Worm (Caenorhabditis elegans) whole organism, late embryonic: Measurements from ENCODE around the gene cyp-14A3.

Experiments
- C08G9.2 ChIP-seq: sonication (generic microtip); optimal IDR thresholded peaks from 2 replicates; lab custom pipeline; 2016; ENCODE audit warnings: mild to moderate bottlenecking, missing genetic modification characterization, moderate library complexity, missing compliant biosample characterization
- C38D4.7 ChIP-seq: fragments of 200-800 bp; sonication (Bioruptor generic); optimal IDR thresholded peaks from 2 replicates; lab custom pipeline; 2018; ENCODE audit warnings: mild to moderate bottlenecking, missing genetic modification characterization, moderate library complexity, missing compliant biosample characterization
- F13H6.1 ChIP-seq: sonication (generic microtip); optimal IDR thresholded peaks from 2 replicates; lab custom pipeline; 2016; ENCODE audit warnings: missing genetic modification characterization, missing compliant biosample characterization
- K02D7.2 ChIP-seq: sonication (generic microtip); optimal IDR thresholded peaks from 2 replicates; lab custom pipeline; 2017; ENCODE audit warnings: mild to moderate bottlenecking, missing genetic modification characterization, missing compliant biosample characterization
- K09A11.1 ChIP-seq: sonication (generic microtip); optimal IDR thresholded peaks from 2 replicates; lab custom pipeline; 2017; ENCODE audit warnings: antibody characterized with exemption, mild to moderate bottlenecking, missing genetic modification characterization, missing compliant biosample characterization; ENCODE audit not compliant: insufficient read depth
- T23F11.4 ChIP-seq: fragments of 200-800 bp; sonication (Bioruptor generic); optimal IDR thresholded peaks from 2 replicates; lab custom pipeline; 2018; ENCODE audit warnings: mild to moderate bottlenecking, missing genetic modification characterization, missing compliant biosample characterization
- Y22D7AL.16 ChIP-seq: sonication (generic microtip); optimal IDR thresholded peaks from 2 replicates; lab custom pipeline; 2016; ENCODE audit warnings: missing genetic modification characterization, missing compliant biosample characterization
- ceh-14 ChIP-seq: sonication (generic microtip); optimal IDR thresholded peaks from 2 replicates; lab custom pipeline; 2016; ENCODE audit warnings: missing genotype, missing genetic modification characterization, missing compliant biosample characterization
- ceh-2 ChIP-seq: sonication (generic microtip); optimal IDR thresholded peaks from 2 replicates; lab custom pipeline; 2016; ENCODE audit warnings: missing genotype, missing genetic modification characterization, missing compliant biosample characterization
- ceh-24 ChIP-seq: sonication (generic microtip); optimal IDR thresholded peaks from 2 replicates; lab custom pipeline; 2016; ENCODE audit warnings: mild to moderate bottlenecking, missing genetic modification characterization, missing compliant biosample characterization
- ceh-30 ChIP-seq: fragments of 150-350 bp; optimal IDR thresholded peaks from 2 replicates; lab custom pipeline; 2014; ENCODE audit warnings: missing biosample characterization, missing genetic modification characterization
- ceh-31 ChIP-seq: sonication (generic microtip); optimal IDR thresholded peaks from 2 replicates; lab custom pipeline; 2016; ENCODE audit warnings: missing genetic modification characterization, missing compliant biosample characterization
- ceh-34 ChIP-seq: sonication (generic microtip); optimal IDR thresholded peaks from 2 replicates; lab custom pipeline; 2016; ENCODE audit warnings: mild to moderate bottlenecking, missing genetic modification characterization, missing compliant biosample characterization
- ceh-48 ChIP-seq: sonication (generic microtip); optimal IDR thresholded peaks from 2 replicates; lab custom pipeline; 2016; ENCODE audit warnings: missing genetic modification characterization, inconsistent platforms, missing compliant biosample characterization
- dmd-4 ChIP-seq: sonication (generic microtip); optimal IDR thresholded peaks from 2 replicates; lab custom pipeline; 2016; ENCODE audit warnings: borderline replicate concordance, missing genetic modification characterization, missing compliant biosample characterization
- elt-2 ChIP-seq: sonication (generic microtip); optimal IDR thresholded peaks from 2 replicates; lab custom pipeline; 2016; ENCODE audit warnings: missing genetic modification reagents, missing genetic modification characterization, missing compliant biosample characterization
- ets-4 ChIP-seq: sonication (generic microtip); optimal IDR thresholded peaks from 2 replicates; lab custom pipeline; 2016; ENCODE audit warnings: missing genetic modification characterization, missing compliant biosample characterization
- fkh-10 ChIP-seq: fragments of 150-350 bp; optimal IDR thresholded peaks from 2 replicates; lab custom pipeline; 2014; ENCODE audit warnings: missing biosample characterization, missing genetic modification reagents, missing genetic modification characterization
- fkh-6 ChIP-seq: sonication (generic microtip); optimal IDR thresholded peaks from 2 replicates; lab custom pipeline; 2016; ENCODE audit warnings: missing genetic modification characterization, missing compliant biosample characterization
- hlh-13 ChIP-seq: fragments of 200-800 bp; sonication (Bioruptor generic); optimal IDR thresholded peaks from 2 replicates; lab custom pipeline; 2018; ENCODE audit warnings: mild to moderate bottlenecking, missing genetic modification characterization, missing compliant biosample characterization
- hlh-15 ChIP-seq: sonication (generic microtip); optimal IDR thresholded peaks from 2 replicates; lab custom pipeline; 2016; ENCODE audit warnings: missing genetic modification characterization, missing compliant biosample characterization
- hlh-30 ChIP-seq: sonication (generic microtip); optimal IDR thresholded peaks from 2 replicates; lab custom pipeline; 2017; ENCODE audit warnings: antibody characterized with exemption, missing genetic modification characterization, missing compliant biosample characterization; ENCODE audit not compliant: insufficient read depth
- hlh-6 ChIP-seq: sonication (generic microtip); optimal IDR thresholded peaks from 2 replicates; lab custom pipeline; 2016; ENCODE audit warnings: missing genotype, missing genetic modification characterization, missing compliant biosample characterization
- lin-11 ChIP-seq: fragments of 200-800 bp; sonication (Bioruptor generic); optimal IDR thresholded peaks from 2 replicates; lab custom pipeline; 2018; ENCODE audit warnings: mild to moderate bottlenecking, missing genetic modification characterization, missing compliant biosample characterization
- madf-2 ChIP-seq: sonication (generic microtip); optimal IDR thresholded peaks from 2 replicates; lab custom pipeline; 2017; ENCODE audit warnings: missing genetic modification characterization, missing compliant biosample characterization
- mec-3 ChIP-seq: sonication (generic microtip); optimal IDR thresholded peaks from 2 replicates; lab custom pipeline; 2016; ENCODE audit warnings: borderline replicate concordance, missing genetic modification characterization, missing compliant biosample characterization
- nhr-11 ChIP-seq: fragments of 150-350 bp; optimal IDR thresholded peaks from 2 replicates; lab custom pipeline; 2014; ENCODE audit warnings: missing biosample characterization, missing genetic modification characterization
- nhr-232 ChIP-seq: sonication (generic microtip); optimal IDR thresholded peaks from 2 replicates; lab custom pipeline; 2016; ENCODE audit warnings: missing genetic modification characterization, missing compliant biosample characterization
- odd-2 ChIP-seq: sonication (generic microtip); optimal IDR thresholded peaks from 2 replicates; lab custom pipeline; 2017; ENCODE audit warnings: antibody characterized with exemption, mild to moderate bottlenecking, missing genetic modification characterization, missing compliant biosample characterization
- pat-9 ChIP-seq: fragments of 200-800 bp; sonication (Bioruptor generic); optimal IDR thresholded peaks from 2 replicates; lab custom pipeline; 2018; ENCODE audit warnings: mild to moderate bottlenecking, missing genetic modification characterization, moderate library complexity, missing compliant biosample characterization
- pax-1 ChIP-seq: fragments of 150-350 bp; optimal IDR thresholded peaks from 2 replicates; lab custom pipeline; 2014; ENCODE audit warnings: missing biosample characterization, missing genetic modification characterization
- pha-2 ChIP-seq: sonication (generic microtip); optimal IDR thresholded peaks from 2 replicates; lab custom pipeline; 2017; ENCODE audit warnings: mild to moderate bottlenecking, missing genetic modification characterization, missing compliant biosample characterization
- pqm-1 ChIP-seq: sonication (generic microtip); optimal IDR thresholded peaks from 2 replicates; lab custom pipeline; 2016; ENCODE audit warnings: missing genetic modification characterization, missing compliant biosample characterization
- pros-1 ChIP-seq: fragments of 150-350 bp; optimal IDR thresholded peaks from 2 replicates; lab custom pipeline; 2014; ENCODE audit warnings: missing biosample characterization, missing genetic modification reagents, missing genetic modification characterization
- rnt-1 ChIP-seq: sonication (generic microtip); optimal IDR thresholded peaks from 2 replicates; lab custom pipeline; 2016; ENCODE audit warnings: missing genetic modification characterization, missing compliant biosample characterization
- sox-4 ChIP-seq: sonication (generic microtip); optimal IDR thresholded peaks from 2 replicates; lab custom pipeline; 2017; ENCODE audit warnings: mild to moderate bottlenecking, missing genetic modification characterization, inconsistent platforms, missing compliant biosample characterization
- ttx-3 ChIP-seq: sonication (generic microtip); optimal IDR thresholded peaks from 2 replicates; lab custom pipeline; 2016; ENCODE audit warnings: missing genetic modification reagents, missing genetic modification characterization, missing compliant biosample characterization
- unc-86 ChIP-seq: sonication (generic microtip); optimal IDR thresholded peaks from 2 replicates; lab custom pipeline; 2016; ENCODE audit warnings: missing genetic modification characterization, missing compliant biosample characterization
- zip-5 ChIP-seq: sonication (generic microtip); optimal IDR thresholded peaks from 2 replicates; lab custom pipeline; 2016; ENCODE audit warnings: missing genetic modification characterization, missing compliant biosample characterization

Gene cyp-14A3

ce11 chrX:13264550-13264949, 9.5 kb downstream of the cyp-14A3 start (continued):
- TF ChIP-seq hlh-15 (tag; lab: Kevin White, UChicago) (peak; percentile 80), pros-1 (tag; lab: Kevin White, UChicago) (no peak), pha-2 (tag; lab: Kevin White, UChicago) (peak; percentile 69), pqm-1 (tag; lab: Kevin White, UChicago) (peak; percentile 47), ceh-48 (peak; percentile 57), hlh-6 (peak; percentile 83), K09A11.1 (tag; lab: Kevin White, UChicago) (no peak), pat-9 (tag; lab: Kevin White, UChicago) (peak; percentile 78), fkh-6 (tag; lab: Kevin White, UChicago) (peak; percentile 64), ceh-14 (tag; lab: Kevin White, UChicago) (peak; percentile 84), ets-4 (peak; percentile 56), rnt-1 (peak; percentile 10), nhr-11 (tag; lab: Kevin White, UChicago) (no peak), odd-2 (tag; lab: Kevin White, UChicago) (no peak), madf-2 (tag; lab: Kevin White, UChicago) (peak; percentile 70), ceh-24 (peak; percentile 60), hlh-13 (peak; percentile 62), ceh-34 (tag; lab: Kevin White, UChicago) (peak; percentile 48), pax-1 (tag; lab: Kevin White, UChicago) (no peak), ttx-3 (peak; percentile 73), ceh-31 (peak; percentile 65), Y22D7AL.16 (tag; lab: Kevin White, UChicago) (peak; percentile 76), mec-3 (tag; lab: Kevin White, UChicago) (no peak), hlh-30 (tag; lab: Kevin White, UChicago) (peak; percentile 12), elt-2 (peak; percentile 69), sox-4 (tag; lab: Kevin White, UChicago) (peak; percentile 81), unc-86 (tag; lab: Kevin White, UChicago) (peak; percentile 78), ceh-2 (tag; lab: Kevin White, UChicago) (peak; percentile 58), K02D7.2 (tag; lab: Kevin White, UChicago) (peak; percentile 64), fkh-10 (GFP tag; lab: Kevin White, UChicago) (no peak), T23F11.4 (GFP tag; lab: Kevin White, UChicago) (peak; percentile 62), ceh-30 (tag; lab: Kevin White, UChicago) (no peak), F13H6.1 (tag; lab: Kevin White, UChicago) (peak; percentile 69), lin-11 (tag; lab: Kevin White, UChicago) (peak; percentile 62), nhr-232 (peak; percentile 71)
- TF ChIP-seq, all 69 proteins: peak for 53

DNA sequence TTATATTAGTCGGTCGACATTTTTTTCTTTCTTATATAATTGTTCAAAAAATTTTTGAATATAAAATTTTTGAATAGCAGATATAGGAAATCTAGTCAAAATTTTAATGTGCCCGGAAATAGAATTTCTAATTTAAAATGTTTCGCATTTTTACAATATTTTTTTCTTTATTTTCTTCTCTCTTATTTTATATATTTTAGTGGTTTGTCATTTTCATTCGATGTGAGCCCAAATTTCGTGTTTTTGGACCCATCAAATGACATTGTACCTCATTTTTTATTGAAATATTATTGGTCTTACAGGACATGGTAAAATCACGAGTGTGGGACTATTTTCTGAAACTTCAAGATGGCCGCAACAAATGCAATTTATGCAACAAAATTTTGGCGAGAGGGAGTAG, 11.8 kb downstream of the cyp-14A3 start, which contains the start of gene K09A11.1:
TSS of gene K09A11.1 (plus strand) at position 301 of the 400 bp plus-strand sequence.
- TF ChIP-seq nhr-11 (tag; lab: Kevin White, UChicago) (no peak), ceh-34 (tag; lab: Kevin White, UChicago) (no peak), ceh-2 (tag; lab: Kevin White, UChicago) (no peak), pax-1 (tag; lab: Kevin White, UChicago) (no peak), odd-2 (tag; lab: Kevin White, UChicago) (no peak), ttx-3 (no peak), sox-4 (tag; lab: Kevin White, UChicago) (no peak), pat-9 (tag; lab: Kevin White, UChicago) (no peak), C08G9.2 (tag; lab: Kevin White, UChicago) (no peak), zip-5 (no peak), hlh-15 (tag; lab: Kevin White, UChicago) (no peak), C38D4.7 (GFP tag; lab: Kevin White, UChicago) (no peak)

ce11 chrX:13257577-13257976, 16.4 kb downstream of the cyp-14A3 start, which contains the start of gene K08H2.10:
K08H2.10 (plus strand) TSS chrX:13257806.
- TF ChIP-seq dmd-4 (tag; lab: Kevin White, UChicago), result no peak
- no peak for TF ChIP-seq K09A11.1 (tag; lab: Kevin White, UChicago)
- TF ChIP-seq elt-2, result peak; percentile 92
